Fruit fly (Drosophila melanogaster) whole organism, embryonic: ENCODE data around the gene Atat.
A peak's percentile ranks its signal among the peaks of the same experiment; 100 is the strongest.

Source experiments
- Bdp1 ChIP-seq: fragments of 200-800 bp; sonication (Bioruptor generic); optimal IDR thresholded peaks from 3 replicates; lab custom pipeline; 2016; ENCODE audit warnings: missing biosample characterization, missing genetic modification characterization
- BtbVII ChIP-seq: fragments of 200-800 bp; sonication (Bioruptor generic); optimal IDR thresholded peaks from 3 replicates; lab custom pipeline; 2017; ENCODE audit warnings: missing biosample characterization, mild to moderate bottlenecking, missing genetic modification characterization
- CG11560 ChIP-seq: fragments of 200-800 bp; sonication (Bioruptor generic); IDR thresholded peaks from 3 replicates; pipeline ENCODE4 v1.3.6; 2022; ENCODE audit warnings: missing biosample characterization, missing genetic modification characterization
- CG11696 ChIP-seq: fragments of 200-800 bp; sonication (Bioruptor generic); IDR thresholded peaks from 2 replicates; pipeline ENCODE4 v1.3.6; 2022; ENCODE audit warnings: missing biosample characterization, missing genetic modification characterization
- CG12219 ChIP-seq: fragments of 200-800 bp; sonication (Bioruptor generic); optimal IDR thresholded peaks from 3 replicates; lab custom pipeline; 2018; ENCODE audit warnings: missing biosample characterization, mild to moderate bottlenecking, missing genetic modification characterization
- CG14014 ChIP-seq: fragments of 200-800 bp; sonication (Bioruptor generic); IDR thresholded peaks from 2 replicates; pipeline ENCODE4 v1.3.6; 2022; ENCODE audit warnings: missing biosample characterization, missing genetic modification characterization
- CG15514 ChIP-seq: fragments of 200-800 bp; sonication (Bioruptor generic); optimal IDR thresholded peaks from 3 replicates; lab custom pipeline; 2017; ENCODE audit warnings: missing biosample characterization, missing genetic modification characterization, mild to moderate bottlenecking, moderate library complexity, missing genetic modification reagents
- CG17328 ChIP-seq: fragments of 200-800 bp; sonication (Bioruptor generic); IDR thresholded peaks from 2 replicates; pipeline ENCODE4 v1.3.6; 2022; ENCODE audit warnings: missing biosample characterization, missing genetic modification characterization
- CG2202 ChIP-seq: fragments of 200-800 bp; sonication (Bioruptor generic); optimal IDR thresholded peaks from 2 replicates; lab custom pipeline; 2018; ENCODE audit warnings: missing biosample characterization, mild to moderate bottlenecking, missing genetic modification characterization
- CG2875 ChIP-seq: fragments of 200-800 bp; sonication (Bioruptor generic); optimal IDR thresholded peaks from 2 replicates; lab custom pipeline; 2017; ENCODE audit warnings: missing biosample characterization, mild to moderate bottlenecking, missing genetic modification characterization, missing genetic modification reagents
- CG2889 ChIP-seq: fragments of 200-800 bp; sonication (Bioruptor generic); IDR thresholded peaks from 3 replicates; pipeline ENCODE4 v1.3.6; 2022; ENCODE audit warnings: missing biosample characterization, missing genetic modification characterization
- CG31388 ChIP-seq: fragments of 200-800 bp; sonication (Bioruptor generic); optimal IDR thresholded peaks from 2 replicates; lab custom pipeline; 2016; ENCODE audit warnings: missing biosample characterization, missing genetic modification characterization
- CG4282 ChIP-seq: fragments of 200-800 bp; sonication (Bioruptor generic); optimal IDR thresholded peaks from 2 replicates; lab custom pipeline; 2016; ENCODE audit warnings: missing biosample characterization, missing genetic modification characterization
- CG6683 ChIP-seq: fragments of 200-800 bp; sonication (Bioruptor generic); optimal IDR thresholded peaks from 2 replicates; lab custom pipeline; 2017; ENCODE audit warnings: missing biosample characterization, mild to moderate bottlenecking, missing genetic modification characterization, missing genetic modification reagents
- CG6813 ChIP-seq: fragments of 200-800 bp; sonication (Bioruptor generic); optimal IDR thresholded peaks from 2 replicates; lab custom pipeline; 2017; ENCODE audit warnings: missing biosample characterization, missing genetic modification characterization, mild to moderate bottlenecking, moderate library complexity, missing genetic modification reagents
- CG7928 ChIP-seq: fragments of 200-800 bp; sonication (Bioruptor generic); optimal IDR thresholded peaks from 2 replicates; lab custom pipeline; 2017; ENCODE audit warnings: missing biosample characterization, mild to moderate bottlenecking, missing genetic modification characterization
- CG8281 ChIP-seq: fragments of 200-800 bp; sonication (Bioruptor generic); optimal IDR thresholded peaks from 2 replicates; lab custom pipeline; 2018; ENCODE audit warnings: missing biosample characterization, mild to moderate bottlenecking, missing genetic modification characterization, moderate library complexity
- CG8359 ChIP-seq: fragments of 200-800 bp; sonication (Bioruptor generic); optimal IDR thresholded peaks from 2 replicates; lab custom pipeline; 2017; ENCODE audit warnings: missing biosample characterization, mild to moderate bottlenecking, missing genetic modification characterization, borderline replicate concordance
- Dad ChIP-seq: fragments of 200-800 bp; sonication (Bioruptor generic); optimal IDR thresholded peaks from 3 replicates; lab custom pipeline; 2016; ENCODE audit warnings: missing biosample characterization, missing genetic modification characterization
- Dbx ChIP-seq: fragments of 200-800 bp; sonication (Bioruptor generic); IDR thresholded peaks from 3 replicates; pipeline ENCODE4 v1.3.6; 2022; ENCODE audit warnings: missing biosample characterization, missing genetic modification characterization
- Doc2 ChIP-seq: fragments of 200-800 bp; sonication (Bioruptor generic); IDR thresholded peaks from 2 replicates; pipeline ENCODE4 v1.3.6; 2022; ENCODE audit warnings: missing biosample characterization, missing genetic modification characterization
- E2f2 ChIP-seq: fragments of 200-800 bp; sonication (Bioruptor generic); IDR thresholded peaks from 2 replicates; pipeline ENCODE4 v1.3.6; 2022; ENCODE audit warnings: missing biosample characterization, missing genetic modification characterization
- Mrtf ChIP-seq: fragments of 200-800 bp; sonication (Bioruptor generic); IDR thresholded peaks from 3 replicates; pipeline ENCODE4 v1.3.6; 2022; ENCODE audit warnings: missing biosample characterization, missing genetic modification characterization
- Nf-YA ChIP-seq: fragments of 200-800 bp; sonication (Bioruptor generic); IDR thresholded peaks from 2 replicates; pipeline ENCODE4 v1.3.6; 2022; ENCODE audit warnings: missing biosample characterization, missing genetic modification characterization
- Opbp ChIP-seq: fragments of 200-800 bp; sonication (Bioruptor generic); IDR thresholded peaks from 3 replicates; pipeline ENCODE4 v1.3.6; 2022; ENCODE audit warnings: missing biosample characterization, missing genetic modification characterization; ENCODE audit not compliant: partially characterized antibody
- Side ChIP-seq: fragments of 200-800 bp; sonication (Bioruptor generic); optimal IDR thresholded peaks from 2 replicates; lab custom pipeline; 2016; ENCODE audit warnings: missing biosample characterization, missing genetic modification characterization
- YL-1 ChIP-seq: fragments of 200-800 bp; sonication (Bioruptor generic); optimal IDR thresholded peaks from 3 replicates; lab custom pipeline; 2017; ENCODE audit warnings: missing biosample characterization, mild to moderate bottlenecking, missing genetic modification characterization
- abd-A ChIP-seq: fragments of 200-800 bp; sonication (Bioruptor generic); optimal IDR thresholded peaks from 3 replicates; lab custom pipeline; 2019; ENCODE audit warnings: missing biosample characterization, mild to moderate bottlenecking, missing genetic modification characterization, moderate library complexity
- aop ChIP-seq: fragments of 200-800 bp; sonication (Bioruptor generic); IDR thresholded peaks from 2 replicates; pipeline ENCODE4 v1.3.6; 2022; ENCODE audit warnings: missing biosample characterization, missing genetic modification characterization
- bsh ChIP-seq, 2 experiments: fragments of 200-800 bp; sonication (Bioruptor generic); optimal IDR thresholded peaks; 2 replicates each; lab custom pipeline; 2017 to 2018; ENCODE audit warnings: mild to moderate bottlenecking in 2 of 2, missing biosample characterization in 2 of 2, missing genetic modification characterization in 2 of 2, moderate library complexity in 1 of 2
- cas ChIP-seq: fragments of 200-800 bp; sonication (Bioruptor generic); IDR thresholded peaks from 2 replicates; pipeline ENCODE4 v1.3.6; 2022; ENCODE audit warnings: missing biosample characterization, missing genetic modification characterization
- chif ChIP-seq, 2 experiments: fragments of 200-800 bp; sonication (Bioruptor generic); optimal IDR thresholded peaks; 3 replicates each; lab custom pipeline; 2016; ENCODE audit warnings: missing biosample characterization in 2 of 2, missing genetic modification characterization in 2 of 2
- grau ChIP-seq: fragments of 200-800 bp; optimal IDR thresholded peaks from 3 replicates; lab custom pipeline; 2019; ENCODE audit warnings: missing biosample characterization, mild to moderate bottlenecking, missing genetic modification characterization, moderate library complexity
- hb ChIP-seq: fragments of 200-800 bp; sonication (Bioruptor generic); IDR thresholded peaks from 3 replicates; pipeline ENCODE4 v1.3.6; 2022; ENCODE audit warnings: missing biosample characterization, missing genetic modification characterization; ENCODE audit not compliant: partially characterized antibody
- inv ChIP-seq: fragments of 200-800 bp; sonication (Bioruptor generic); IDR thresholded peaks from 2 replicates; pipeline ENCODE4 v1.3.6; 2022; ENCODE audit warnings: missing biosample characterization, missing genetic modification characterization; ENCODE audit not compliant: partially characterized antibody
- kni ChIP-seq: fragments of 200-800 bp; sonication (Bioruptor generic); optimal IDR thresholded peaks from 3 replicates; lab custom pipeline; 2017; ENCODE audit warnings: mild to moderate bottlenecking, missing biosample characterization, missing genetic modification reagents, missing genetic modification characterization
- knrl ChIP-seq: fragments of 200-800 bp; sonication (Bioruptor generic); IDR thresholded peaks from 3 replicates; pipeline ENCODE4 v1.3.6; 2022; ENCODE audit warnings: missing biosample characterization, missing genetic modification characterization; ENCODE audit not compliant: partially characterized antibody
- lilli ChIP-seq: fragments of 200-800 bp; sonication (Bioruptor generic); optimal IDR thresholded peaks from 3 replicates; lab custom pipeline; 2016; ENCODE audit warnings: missing biosample characterization, missing genetic modification characterization
- nerfin-1 ChIP-seq: fragments of 200-800 bp; sonication (Bioruptor generic); optimal IDR thresholded peaks from 3 replicates; lab custom pipeline; 2019; ENCODE audit warnings: missing biosample characterization, mild to moderate bottlenecking, missing genetic modification characterization, moderate library complexity
- odd ChIP-seq: fragments of 200-800 bp; sonication (Bioruptor generic); optimal IDR thresholded peaks from 2 replicates; lab custom pipeline; 2017; ENCODE audit warnings: missing biosample characterization, mild to moderate bottlenecking, missing genetic modification characterization
- org-1 ChIP-seq: fragments of 200-800 bp; sonication (Bioruptor generic); optimal IDR thresholded peaks from 2 replicates; lab custom pipeline; 2017; ENCODE audit warnings: missing biosample characterization, missing genetic modification characterization
- ro ChIP-seq: fragments of 200-800 bp; sonication (Bioruptor generic); IDR thresholded peaks from 2 replicates; pipeline ENCODE4 v1.3.6; 2022; ENCODE audit warnings: missing biosample characterization, missing genetic modification characterization
- run ChIP-seq: fragments of 200-800 bp; sonication (Bioruptor generic); optimal IDR thresholded peaks from 3 replicates; lab custom pipeline; 2018; ENCODE audit warnings: missing biosample characterization, mild to moderate bottlenecking, missing genetic modification characterization
- slp2 ChIP-seq: fragments of 200-800 bp; sonication (Bioruptor generic); optimal IDR thresholded peaks from 2 replicates; lab custom pipeline; 2016; ENCODE audit warnings: missing biosample characterization, missing genetic modification characterization
- stwl ChIP-seq: fragments of 200-800 bp; sonication (Bioruptor generic); optimal IDR thresholded peaks from 3 replicates; lab custom pipeline; 2018; ENCODE audit warnings: missing biosample characterization, mild to moderate bottlenecking, missing genetic modification characterization, moderate library complexity
- trh ChIP-seq: fragments of 200-800 bp; sonication (Bioruptor generic); optimal IDR thresholded peaks from 2 replicates; lab custom pipeline; 2016; ENCODE audit warnings: missing biosample characterization, missing genetic modification characterization
- unpg ChIP-seq: fragments of 200-800 bp; sonication (Bioruptor generic); optimal IDR thresholded peaks from 3 replicates; lab custom pipeline; 2018; ENCODE audit warnings: missing biosample characterization, mild to moderate bottlenecking, missing genetic modification characterization, moderate library complexity
- zfh2 ChIP-seq: fragments of 200-800 bp; sonication (Bioruptor generic); optimal IDR thresholded peaks from 2 replicates; lab custom pipeline; 2016; ENCODE audit warnings: missing biosample characterization, missing genetic modification characterization

Gene Atat

DNA sequence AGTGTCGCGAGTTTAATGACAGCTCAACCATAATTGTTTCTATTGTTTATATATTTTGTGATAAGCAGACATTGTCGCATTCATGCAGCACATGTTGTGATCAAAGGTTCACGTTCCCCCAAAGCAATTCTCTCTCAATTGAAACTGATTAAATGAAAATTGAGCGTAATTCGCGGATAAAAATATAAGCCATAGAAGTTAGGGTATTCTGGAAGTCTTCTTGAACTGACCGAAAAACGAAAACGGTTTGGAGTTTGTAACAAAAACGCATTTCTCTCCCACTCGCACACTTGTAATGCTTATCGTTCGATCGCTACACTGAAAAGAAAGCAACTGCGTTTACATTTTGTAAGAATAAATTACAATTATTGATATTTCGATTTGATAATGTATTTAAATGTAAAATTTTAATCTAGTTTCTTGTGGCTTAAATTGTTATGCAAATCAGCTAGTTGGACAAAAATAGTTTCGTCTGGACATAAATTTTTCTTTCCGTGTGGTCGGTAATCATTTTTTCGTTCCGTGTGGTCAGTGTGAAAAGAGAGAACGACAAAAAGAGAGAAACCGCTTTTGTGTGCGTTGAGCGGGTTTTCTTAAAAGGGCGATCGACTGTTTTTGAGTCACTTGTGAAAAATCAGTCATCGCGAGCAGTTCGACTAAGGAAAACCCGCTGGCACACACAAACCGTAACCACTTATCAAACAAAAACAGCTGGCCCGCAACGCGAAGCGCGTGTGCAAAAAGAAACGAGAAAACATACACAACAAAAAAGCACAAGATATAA, 3.7 kb downstream of the Atat start, which contains the start of gene aay:
TSS of gene aay (plus strand) at position 618 of the 784 bp plus-strand sequence.
- TF ChIP-seq CG7928 (GFP tag; lab: Kevin White, UChicago) (peak; percentile 82), CG17328 (peak; percentile 99), CG11696 (GFP tag; lab: Robert Waterston, UW) (peak; percentile 94), run (tag; lab: Kevin White, UChicago) (peak; percentile 99), chif (GFP tag; optimal IDR thresholded peaks at IDR 0.05; lab: Kevin White, UChicago) (peak; percentile 97 to 99), CG2889 (peak; percentile 97), CG15514 (GFP tag; lab: Kevin White, UChicago) (peak; percentile 94), cas (GFP tag; lab: Robert Waterston, UW) (peak; percentile 93), Side (GFP tag; lab: Kevin White, UChicago) (peak; percentile 95), aop (peak; percentile 84), Nf-YA (GFP tag; lab: Robert Waterston, UW) (peak; percentile 97), nerfin-1 (tag; lab: Kevin White, UChicago) (peak; percentile 98), CG6813 (peak; percentile 99), CG12219 (GFP tag; lab: Kevin White, UChicago) (peak; percentile 98), inv (GFP tag; lab: Robert Waterston, UW) (no peak), knrl (GFP tag; lab: Robert Waterston, UW) (no peak; the same call in 2 of the 3 replicates), CG2202 (tag; lab: Kevin White, UChicago) (peak; percentile 99), Mrtf (GFP tag; lab: Robert Waterston, UW) (peak; percentile 97), unpg (GFP tag; lab: Kevin White, UChicago) (peak; percentile 99), Opbp (no peak), Dad (GFP tag; lab: Kevin White, UChicago) (peak; percentile 98), stwl (peak; percentile 88), CG6683 (GFP tag; lab: Kevin White, UChicago) (peak; percentile 97), BtbVII (GFP tag; lab: Kevin White, UChicago) (peak; percentile 99), kni (GFP tag; lab: Kevin White, UChicago) (peak; percentile 95), CG14014 (peak; percentile 97), bsh (GFP tag; optimal IDR thresholded peaks at IDR 0.05; lab: Kevin White, UChicago) (peak; percentile 93 to 99), CG2875 (peak; percentile 99), org-1 (GFP tag; lab: Kevin White, UChicago) (peak; percentile 99), lilli (GFP tag; lab: Kevin White, UChicago) (peak; percentile 99), CG8281 (tag; lab: Kevin White, UChicago) (peak; percentile 94), ro (GFP tag; lab: Robert Waterston, UW) (peak; percentile 96), zfh2 (GFP tag; lab: Kevin White, UChicago) (peak; percentile 96), hb (GFP tag; lab: Robert Waterston, UW) (no peak), Bdp1 (GFP tag; lab: Kevin White, UChicago) (peak; percentile 94), CG31388 (GFP tag; lab: Kevin White, UChicago) (peak; percentile 96), CG11560 (tag; lab: Robert Waterston, UW) (peak; percentile 91), CG4282 (peak; percentile 92), Doc2 (peak; percentile 94), CG8359 (GFP tag; lab: Kevin White, UChicago) (peak; percentile 95), E2f2 (GFP tag; lab: Robert Waterston, UW) (peak; percentile 87), trh (peak; percentile 97), slp2 (GFP tag; lab: Kevin White, UChicago) (peak; percentile 98), odd (GFP tag; lab: Kevin White, UChicago) (peak; percentile 98), abd-A (tag; lab: Kevin White, UChicago) (peak; percentile 94), YL-1 (GFP tag; lab: Kevin White, UChicago) (peak; percentile 97), Dbx (GFP tag; lab: Robert Waterston, UW) (peak; percentile 97), grau (tag; lab: Kevin White, UChicago) (peak; percentile 99)
